Worm (Caenorhabditis elegans): ENCODE results near the gene olrn-1.

The olrn-1 gene

ce11 chrX:15535190-15535636, 2.2 kb upstream of the olrn-1 start:
- TF ChIP-seq nhr-28 (tag; optimal IDR thresholded peaks at IDR 0.05) (no peak), drap-1 (GFP tag; optimal IDR thresholded peaks at IDR 0.05) (peak; percentile 11), tbx-8 (GFP tag; optimal IDR thresholded peaks at IDR 0.05) (no peak), mls-2 (tag; optimal IDR thresholded peaks at IDR 0.05) (no peak), unc-120 (tag; optimal IDR thresholded peaks at IDR 0.05; ENCODE audit: poor library complexity, severe bottlenecking) (peak; percentile 64), hlh-1 (tag; optimal IDR thresholded peaks at IDR 0.05) (peak; percentile 31), pha-4 (tag; optimal IDR thresholded peaks at IDR 0.05) (no peak), flh-1 (GFP tag; optimal IDR thresholded peaks at IDR 0.05) (no peak), elt-3 (tag; optimal IDR thresholded peaks at IDR 0.05) (no peak), sptf-1 (tag; optimal IDR thresholded peaks at IDR 0.05) (peak; percentile 15), nhr-237 (tag; optimal IDR thresholded peaks at IDR 0.05) (no peak), ceh-39 (tag; optimal IDR thresholded peaks at IDR 0.05) (no peak), ceh-83 (GFP tag; optimal IDR thresholded peaks at IDR 0.05) (no peak), cnd-1 (tag; optimal IDR thresholded peaks at IDR 0.05) (no peak), nhr-2 (tag; optimal IDR thresholded peaks at IDR 0.05) (no peak), ces-1 (GFP tag; optimal IDR thresholded peaks at IDR 0.05) (peak; percentile 72), M03D4.4 (tag; optimal IDR thresholded peaks at IDR 0.05) (no peak), lin-32 (GFP tag; optimal IDR thresholded peaks at IDR 0.05) (no peak)

DNA sequence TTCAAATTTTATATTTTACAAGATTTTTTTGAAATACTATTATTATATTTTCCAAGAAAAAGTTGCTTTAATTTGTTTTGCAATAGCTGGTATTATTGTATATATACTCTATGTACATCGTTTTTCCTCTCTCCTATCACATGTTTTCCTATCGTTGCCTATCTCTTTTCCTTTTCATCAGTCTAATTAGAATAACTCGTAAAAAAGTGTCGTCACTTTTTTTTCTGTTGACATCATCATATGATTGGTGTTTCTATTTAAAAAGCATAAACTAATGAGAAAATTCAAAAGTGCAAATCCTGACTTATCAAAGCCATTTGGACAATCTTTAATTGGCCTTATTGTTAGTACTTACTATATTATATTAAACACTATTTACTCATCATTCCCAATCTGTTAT, 1.4 kb upstream of the olrn-1 start:
- no peak for TF ChIP-seq unc-62 (GFP tag; optimal IDR thresholded peaks at IDR 0.05)
- no peak for TF ChIP-seq lin-32 (GFP tag; optimal IDR thresholded peaks at IDR 0.05)
- no peak for TF ChIP-seq mab-5 (tag; optimal IDR thresholded peaks at IDR 0.05)
- TF ChIP-seq unc-120 (tag; optimal IDR thresholded peaks at IDR 0.05; ENCODE audit: poor library complexity, severe bottlenecking) = no peak
- TF ChIP-seq mls-2 (tag; optimal IDR thresholded peaks at IDR 0.05) = no peak
- no peak for TF ChIP-seq lin-13 (tag; optimal IDR thresholded peaks at IDR 0.05)
- no peak for TF ChIP-seq zip-8 (tag; optimal IDR thresholded peaks at IDR 0.05)
- TF ChIP-seq ceh-43 (GFP tag; optimal IDR thresholded peaks at IDR 0.05) = no peak
- no peak for TF ChIP-seq nhr-76 (tag; optimal IDR thresholded peaks at IDR 0.05)
- no peak for TF ChIP-seq blmp-1 (tag; optimal IDR thresholded peaks at IDR 0.05)

ce11 chrX:15539299-15539698, 1.8 kb downstream of the olrn-1 start:
- TF ChIP-seq bed-3 (GFP tag; optimal IDR thresholded peaks at IDR 0.05) (no peak), pha-4 (tag; optimal IDR thresholded peaks at IDR 0.05) (no peak), mep-1 (tag; optimal IDR thresholded peaks at IDR 0.05) (no peak), hlh-1 (tag; optimal IDR thresholded peaks at IDR 0.05) (no peak), cnd-1 (tag; optimal IDR thresholded peaks at IDR 0.05) (no peak), nhr-76 (tag; optimal IDR thresholded peaks at IDR 0.05) (no peak), unc-120 (tag; optimal IDR thresholded peaks at IDR 0.05; ENCODE audit: poor library complexity, severe bottlenecking) (no peak), elt-1 (tag; optimal IDR thresholded peaks at IDR 0.05; ENCODE audit: borderline replicate concordance, insufficient read depth) (no peak), M03D4.4 (tag; optimal IDR thresholded peaks at IDR 0.05) (no peak), sem-2 (GFP tag; optimal IDR thresholded peaks at IDR 0.05) (no peak), blmp-1 (tag; optimal IDR thresholded peaks at IDR 0.05) (no peak), ceh-43 (GFP tag; optimal IDR thresholded peaks at IDR 0.05) (no peak), lin-13 (tag; optimal IDR thresholded peaks at IDR 0.05) (no peak), sptf-1 (tag; optimal IDR thresholded peaks at IDR 0.05) (no peak), ztf-11 (tag; optimal IDR thresholded peaks at IDR 0.05) (no peak), nhr-12 (tag; optimal IDR thresholded peaks at IDR 0.05) (no peak), ceh-39 (tag; optimal IDR thresholded peaks at IDR 0.05) (no peak), unc-39 (tag; optimal IDR thresholded peaks at IDR 0.05) (no peak)

DNA sequence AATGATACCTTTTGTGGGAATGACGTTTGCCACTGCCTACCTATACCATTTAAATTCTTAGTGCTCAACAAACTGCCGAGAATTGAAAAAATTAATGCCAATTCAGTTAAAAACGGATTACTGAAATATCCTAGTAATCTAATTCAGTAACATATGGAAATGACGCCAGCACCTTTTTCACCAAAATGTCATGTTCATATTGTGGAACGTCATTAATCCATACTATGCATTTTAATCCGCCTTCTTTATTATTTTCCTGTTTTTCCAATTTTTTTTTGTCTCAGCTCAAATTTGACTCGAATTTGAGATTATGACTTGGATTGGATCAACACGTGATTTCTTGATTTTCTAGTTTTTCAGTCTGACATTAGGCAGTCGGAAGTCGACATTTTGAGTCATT, 4.0 kb downstream of the olrn-1 start:
- no peak for TF ChIP-seq nhr-2 (tag; optimal IDR thresholded peaks at IDR 0.05)

DNA sequence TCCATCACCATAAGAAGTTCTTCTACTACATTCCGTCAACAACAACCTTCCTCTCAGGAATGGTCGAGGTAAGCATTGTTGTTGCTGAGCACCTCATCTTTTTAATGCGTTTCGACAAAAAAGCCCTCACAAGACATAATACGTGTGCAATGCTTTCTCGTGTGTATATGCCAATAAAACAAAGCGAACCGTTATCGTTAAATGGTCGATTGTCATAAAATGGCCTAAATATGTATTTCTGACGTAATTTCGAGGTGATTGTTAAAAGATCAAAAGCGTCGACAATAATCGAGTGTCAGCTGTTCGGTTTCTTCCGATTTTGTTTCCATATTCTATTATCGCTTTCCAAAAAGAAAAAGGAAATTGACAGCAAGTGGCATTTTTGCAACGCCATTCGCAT, 7.2 kb downstream of the olrn-1 start:
- TF ChIP-seq zip-8 (tag; optimal IDR thresholded peaks at IDR 0.05) (peak; percentile 27), elt-1 (tag; optimal IDR thresholded peaks at IDR 0.05; ENCODE audit: borderline replicate concordance, insufficient read depth) (no peak)

Data from whole organism, mixed stage, embryonic.